Worm (Caenorhabditis elegans) whole organism, late embryonic: ENCODE results near the gene K02F6.8.

ENCODE experiments used
- C08G9.2 ChIP-seq: sonication (generic microtip); optimal IDR thresholded peaks from 2 replicates; lab custom pipeline; 2016; ENCODE audit warnings: mild to moderate bottlenecking, missing genetic modification characterization, moderate library complexity, missing compliant biosample characterization
- ceh-18 ChIP-seq: sonication (generic microtip); optimal IDR thresholded peaks from 2 replicates; lab custom pipeline; 2016; ENCODE audit warnings: missing genetic modification characterization, missing compliant biosample characterization
- ceh-19 ChIP-seq: fragments of 200-800 bp; sonication (Bioruptor generic); optimal IDR thresholded peaks from 2 replicates; lab custom pipeline; 2018; ENCODE audit warnings: mild to moderate bottlenecking, missing genetic modification characterization, missing compliant biosample characterization
- elt-2 ChIP-seq: sonication (generic microtip); optimal IDR thresholded peaks from 2 replicates; lab custom pipeline; 2016; ENCODE audit warnings: missing genetic modification reagents, missing genetic modification characterization, missing compliant biosample characterization
- nfya-1 ChIP-seq: sonication (generic microtip); optimal IDR thresholded peaks from 2 replicates; lab custom pipeline; 2017; ENCODE audit warnings: missing genetic modification characterization, mild to moderate bottlenecking, missing compliant biosample characterization, antibody characterized with exemption, moderate library complexity
- sox-2 ChIP-seq: fragments of 200-800 bp; sonication (Bioruptor generic); IDR thresholded peaks from 2 replicates; pipeline ENCODE4 v1.3.6; 2022; ENCODE audit warnings: missing genetic modification reagents, missing genetic modification characterization, missing compliant biosample characterization
- sox-4 ChIP-seq: sonication (generic microtip); optimal IDR thresholded peaks from 2 replicates; lab custom pipeline; 2017; ENCODE audit warnings: mild to moderate bottlenecking, missing genetic modification characterization, inconsistent platforms, missing compliant biosample characterization
- unc-55 ChIP-seq: sonication (generic microtip); optimal IDR thresholded peaks from 2 replicates; lab custom pipeline; 2017; ENCODE audit warnings: missing biosample characterization, missing genetic modification reagents, missing genetic modification characterization

DNA sequence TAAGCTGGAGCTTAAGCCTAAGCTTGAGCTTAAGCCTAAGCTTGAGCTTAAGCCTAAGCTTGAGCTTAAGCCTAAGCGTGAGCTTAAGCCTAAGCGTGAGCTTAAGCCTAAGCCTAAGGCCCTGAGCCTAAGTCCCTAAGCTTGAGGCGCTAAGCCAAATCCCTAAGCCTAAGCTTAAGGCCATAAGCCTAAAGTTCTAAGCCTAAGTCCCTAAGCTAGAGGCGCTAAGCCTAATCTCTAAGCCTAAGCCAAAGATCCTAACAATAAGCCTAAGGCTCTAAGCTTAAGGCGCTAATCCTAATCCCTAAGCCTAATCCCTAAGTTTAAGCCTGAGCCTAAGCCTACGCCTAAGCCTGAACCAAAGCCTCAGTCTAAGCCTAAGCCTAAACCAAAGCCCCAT is 9.2 kb downstream of the K02F6.8 start:
- no peak for TF ChIP-seq ceh-18 (tag; lab: Kevin White, UChicago)
- no peak for TF ChIP-seq nfya-1 (tag; lab: Kevin White, UChicago)
- no peak for TF ChIP-seq C08G9.2 (tag; lab: Kevin White, UChicago)
- no peak for TF ChIP-seq sox-4 (tag; lab: Kevin White, UChicago)
- TF ChIP-seq ceh-19 (GFP tag; lab: Kevin White, UChicago), result no peak
- TF ChIP-seq sox-2 (GFP tag; lab: Robert Waterston, UW), result no peak
- no peak for TF ChIP-seq elt-2 (tag; lab: Kevin White, UChicago)
- TF ChIP-seq unc-55 (GFP tag; lab: Kevin White, UChicago), result no peak
